Fruit fly (Drosophila melanogaster) whole organism, embryonic: ENCODE results near the gene CG17327.

Experiments
- B-H1 ChIP-seq: fragments of 200-800 bp; sonication (Bioruptor generic); IDR thresholded peaks from 3 replicates; pipeline ENCODE4 v1.3.6; 2022; ENCODE audit warnings: missing biosample characterization, missing genetic modification characterization
- CG1024 ChIP-seq: fragments of 200-800 bp; sonication (Bioruptor generic); IDR thresholded peaks from 2 replicates; pipeline ENCODE4 v1.3.6; 2022; ENCODE audit warnings: missing biosample characterization, missing genetic modification characterization
- CG11093 ChIP-seq: fragments of 200-800 bp; sonication (Bioruptor generic); IDR thresholded peaks from 3 replicates; pipeline ENCODE4 v1.3.6; 2022; ENCODE audit warnings: missing biosample characterization, missing genetic modification characterization
- CG11560 ChIP-seq: fragments of 200-800 bp; sonication (Bioruptor generic); IDR thresholded peaks from 3 replicates; pipeline ENCODE4 v1.3.6; 2022; ENCODE audit warnings: missing biosample characterization, missing genetic modification characterization
- CG12391 ChIP-seq: fragments of 200-800 bp; sonication (Bioruptor generic); optimal IDR thresholded peaks from 3 replicates; lab custom pipeline; 2018; ENCODE audit warnings: missing biosample characterization, mild to moderate bottlenecking, missing genetic modification characterization, moderate library complexity
- CG12769 ChIP-seq: fragments of 200-800 bp; sonication (Bioruptor generic); optimal IDR thresholded peaks from 2 replicates; lab custom pipeline; 2019; ENCODE audit warnings: missing biosample characterization, mild to moderate bottlenecking, missing genetic modification characterization, moderate library complexity
- CG13424 ChIP-seq: fragments of 200-800 bp; sonication (Bioruptor generic); optimal IDR thresholded peaks from 2 replicates; lab custom pipeline; 2019; ENCODE audit warnings: missing biosample characterization, mild to moderate bottlenecking, missing genetic modification characterization, moderate library complexity
- CG14014 ChIP-seq: fragments of 200-800 bp; sonication (Bioruptor generic); IDR thresholded peaks from 2 replicates; pipeline ENCODE4 v1.3.6; 2022; ENCODE audit warnings: missing biosample characterization, missing genetic modification characterization
- CG14441 ChIP-seq: fragments of 200-800 bp; sonication (Bioruptor generic); IDR thresholded peaks from 2 replicates; pipeline ENCODE4 v1.3.6; 2022; ENCODE audit warnings: missing biosample characterization, missing genetic modification characterization
- CG1603 ChIP-seq: fragments of 200-800 bp; sonication (Bioruptor generic); optimal IDR thresholded peaks from 2 replicates; lab custom pipeline; 2019; ENCODE audit warnings: missing biosample characterization, mild to moderate bottlenecking, missing genetic modification characterization, moderate library complexity
- CG2129 ChIP-seq: fragments of 200-800 bp; sonication (Bioruptor generic); IDR thresholded peaks from 2 replicates; pipeline ENCODE4 v1.3.6; 2022; ENCODE audit warnings: missing biosample characterization, missing genetic modification characterization; ENCODE audit not compliant: partially characterized antibody
- CG2712 ChIP-seq: fragments of 200-800 bp; optimal IDR thresholded peaks from 3 replicates; lab custom pipeline; 2019; ENCODE audit warnings: missing biosample characterization, mild to moderate bottlenecking, missing genetic modification characterization, moderate library complexity
- CG32767 ChIP-seq: fragments of 200-800 bp; sonication (Bioruptor generic); IDR thresholded peaks from 2 replicates; pipeline ENCODE4 v1.3.6; 2022; ENCODE audit warnings: missing biosample characterization, missing genetic modification characterization
- CG34422 ChIP-seq: fragments of 200-800 bp; sonication (Bioruptor generic); IDR thresholded peaks from 3 replicates; pipeline ENCODE4 v1.3.6; 2022; ENCODE audit warnings: missing biosample characterization, missing genetic modification characterization
- CG3726 ChIP-seq: fragments of 200-800 bp; sonication (Bioruptor generic); IDR thresholded peaks from 3 replicates; pipeline ENCODE4, ENCODE4 v1.3.6; 2022; ENCODE audit warnings: missing biosample characterization, missing genetic modification characterization
- CG4424 ChIP-seq: fragments of 200-800 bp; sonication (Bioruptor generic); optimal IDR thresholded peaks from 3 replicates; lab custom pipeline; 2016; ENCODE audit warnings: missing biosample characterization, missing genetic modification characterization
- CG4707 ChIP-seq: fragments of 200-800 bp; sonication (Bioruptor generic); optimal IDR thresholded peaks from 2 replicates; lab custom pipeline; 2018; ENCODE audit warnings: missing biosample characterization, mild to moderate bottlenecking, missing genetic modification characterization, moderate library complexity
- CG5245 ChIP-seq: fragments of 200-800 bp; sonication (Bioruptor generic); optimal IDR thresholded peaks from 3 replicates; lab custom pipeline; 2016; ENCODE audit warnings: missing biosample characterization, missing genetic modification characterization
- CG6272 ChIP-seq: fragments of 200-800 bp; sonication (Bioruptor generic); IDR thresholded peaks from 2 replicates; pipeline ENCODE4 v1.3.6; 2022; ENCODE audit warnings: missing biosample characterization, missing genetic modification characterization
- CG6813 ChIP-seq: fragments of 200-800 bp; sonication (Bioruptor generic); optimal IDR thresholded peaks from 2 replicates; lab custom pipeline; 2017; ENCODE audit warnings: missing biosample characterization, missing genetic modification characterization, mild to moderate bottlenecking, moderate library complexity, missing genetic modification reagents
- CG7271 ChIP-seq: fragments of 200-800 bp; sonication (Bioruptor generic); optimal IDR thresholded peaks from 2 replicates; lab custom pipeline; 2018; ENCODE audit warnings: missing biosample characterization, mild to moderate bottlenecking, missing genetic modification characterization, moderate library complexity
- Dad ChIP-seq: fragments of 200-800 bp; sonication (Bioruptor generic); optimal IDR thresholded peaks from 3 replicates; lab custom pipeline; 2016; ENCODE audit warnings: missing biosample characterization, missing genetic modification characterization
- Dip2 ChIP-seq: fragments of 200-800 bp; sonication (Bioruptor generic); IDR thresholded peaks from 2 replicates; pipeline ENCODE4 v1.3.6; 2022; ENCODE audit warnings: missing biosample characterization, missing genetic modification characterization
- Drgx ChIP-seq: fragments of 200-800 bp; sonication (Bioruptor generic); IDR thresholded peaks from 2 replicates; pipeline ENCODE4 v1.3.6; 2022; ENCODE audit warnings: missing biosample characterization, missing genetic modification characterization
- HmgZ ChIP-seq: fragments of 200-800 bp; sonication (Bioruptor generic); optimal IDR thresholded peaks from 2 replicates; lab custom pipeline; 2018; ENCODE audit warnings: missing biosample characterization, mild to moderate bottlenecking, missing genetic modification characterization
- Hmr ChIP-seq: fragments of 200-800 bp; sonication (Bioruptor generic); optimal IDR thresholded peaks from 3 replicates; lab custom pipeline; 2017; ENCODE audit warnings: mild to moderate bottlenecking, missing biosample characterization, missing genetic modification reagents, missing genetic modification characterization
- Med ChIP-seq: fragments of 200-800 bp; sonication (Bioruptor generic); peaks from one replicate; lab custom pipeline; 2016; ENCODE audit warnings: missing biosample characterization, missing genetic modification characterization, mild to moderate bottlenecking, inconsistent platforms, moderate library complexity
- Nf-YA ChIP-seq: fragments of 200-800 bp; sonication (Bioruptor generic); IDR thresholded peaks from 2 replicates; pipeline ENCODE4 v1.3.6; 2022; ENCODE audit warnings: missing biosample characterization, missing genetic modification characterization
- Side ChIP-seq: fragments of 200-800 bp; sonication (Bioruptor generic); optimal IDR thresholded peaks from 2 replicates; lab custom pipeline; 2016; ENCODE audit warnings: missing biosample characterization, missing genetic modification characterization
- Sox102F ChIP-seq: fragments of 200-800 bp; sonication (Bioruptor generic); optimal IDR thresholded peaks from 2 replicates; lab custom pipeline; 2018; ENCODE audit warnings: missing biosample characterization, mild to moderate bottlenecking, missing genetic modification characterization, moderate library complexity
- Spps ChIP-seq: fragments of 200-800 bp; sonication (Bioruptor generic); optimal IDR thresholded peaks from 2 replicates; lab custom pipeline; 2018; ENCODE audit warnings: missing biosample characterization, mild to moderate bottlenecking, missing genetic modification characterization
- Trl ChIP-seq, 3 experiments: fragments of >200 bp in 2 of 3; fragments of 200-800 bp in 1 of 3; sonication (Bioruptor generic) in 1 of 3; optimal IDR thresholded peaks; 2 replicates in 1 of 3; 3 replicates in 2 of 3; lab custom pipeline; 2016 to 2017; ENCODE audit warnings: missing biosample characterization in 1 of 3, missing genetic modification characterization in 1 of 3
- Vsx1 ChIP-seq: fragments of 200-800 bp; sonication (Bioruptor generic); optimal IDR thresholded peaks from 2 replicates; lab custom pipeline; 2017; ENCODE audit warnings: missing biosample characterization, mild to moderate bottlenecking, missing genetic modification characterization, missing genetic modification reagents
- abd-A ChIP-seq: fragments of 200-800 bp; sonication (Bioruptor generic); optimal IDR thresholded peaks from 3 replicates; lab custom pipeline; 2019; ENCODE audit warnings: missing biosample characterization, mild to moderate bottlenecking, missing genetic modification characterization, moderate library complexity
- aop ChIP-seq: fragments of 200-800 bp; sonication (Bioruptor generic); IDR thresholded peaks from 2 replicates; pipeline ENCODE4 v1.3.6; 2022; ENCODE audit warnings: missing biosample characterization, missing genetic modification characterization
- bigmax ChIP-seq: fragments of 200-800 bp; sonication (Bioruptor generic); optimal IDR thresholded peaks from 2 replicates; lab custom pipeline; 2018; ENCODE audit warnings: missing biosample characterization, mild to moderate bottlenecking, missing genetic modification characterization
- cad ChIP-seq: fragments of >200 bp; optimal IDR thresholded peaks from 2 replicates; lab custom pipeline; 2017; ENCODE audit warnings: missing biosample characterization, missing genetic modification characterization
- dati ChIP-seq: fragments of 200-800 bp; sonication (Bioruptor generic); IDR thresholded peaks from 2 replicates; pipeline ENCODE4 v1.3.6; 2022; ENCODE audit warnings: missing biosample characterization, missing genetic modification characterization
- fd3F ChIP-seq: fragments of 200-800 bp; sonication (Bioruptor generic); optimal IDR thresholded peaks from 2 replicates; lab custom pipeline; 2018; ENCODE audit warnings: missing biosample characterization, mild to moderate bottlenecking, missing genetic modification characterization, moderate library complexity
- jigr1 ChIP-seq: fragments of 200-800 bp; sonication (Bioruptor generic); IDR thresholded peaks from 3 replicates; pipeline ENCODE4 v1.3.6; 2022; ENCODE audit warnings: missing biosample characterization, missing genetic modification characterization
- luna ChIP-seq: fragments of 200-800 bp; sonication (Bioruptor generic); optimal IDR thresholded peaks from 2 replicates; lab custom pipeline; 2016; ENCODE audit warnings: missing biosample characterization, missing genetic modification characterization
- mam ChIP-seq: fragments of 200-800 bp; sonication (Bioruptor generic); optimal IDR thresholded peaks from 3 replicates; lab custom pipeline; 2016; ENCODE audit warnings: missing biosample characterization, missing genetic modification characterization
- pros ChIP-seq: fragments of 200-800 bp; sonication (Bioruptor generic); optimal IDR thresholded peaks from 3 replicates; lab custom pipeline; 2019; ENCODE audit warnings: missing biosample characterization, mild to moderate bottlenecking, missing genetic modification characterization, moderate library complexity
- rib ChIP-seq: fragments of 200-800 bp; sonication (Bioruptor generic); IDR thresholded peaks from 2 replicates; pipeline ENCODE4 v1.3.6; 2022; ENCODE audit warnings: missing biosample characterization, missing genetic modification characterization
- slbo ChIP-seq: fragments of 200-800 bp; sonication (Bioruptor generic); IDR thresholded peaks from 2 replicates; pipeline ENCODE4 v1.3.6; 2022; ENCODE audit warnings: missing biosample characterization, missing genetic modification characterization
- tll ChIP-seq, 2 experiments: fragments of 200-800 bp in 1 of 2; fragments of >200 bp in 1 of 2; sonication (Bioruptor generic) in 1 of 2; optimal IDR thresholded peaks; 2 replicates each; lab custom pipeline; 2017 to 2019; ENCODE audit warnings: missing biosample characterization in 2 of 2, missing genetic modification characterization in 2 of 2, mild to moderate bottlenecking in 1 of 2, moderate library complexity in 1 of 2
- tna ChIP-seq: fragments of 200-800 bp; sonication (Bioruptor generic); IDR thresholded peaks from 2 replicates; pipeline ENCODE4 v1.3.6; 2022; ENCODE audit warnings: missing biosample characterization, missing genetic modification characterization; ENCODE audit not compliant: partially characterized antibody
- wek ChIP-seq: fragments of 200-800 bp; sonication (Bioruptor generic); optimal IDR thresholded peaks from 3 replicates; lab custom pipeline; 2018; ENCODE audit warnings: missing biosample characterization, mild to moderate bottlenecking, missing genetic modification characterization, moderate library complexity
- wor ChIP-seq: fragments of 200-800 bp; sonication (Bioruptor generic); IDR thresholded peaks from 2 replicates; pipeline ENCODE4 v1.3.6; 2022; ENCODE audit warnings: missing biosample characterization, missing genetic modification characterization

The CG17327 gene

dm6 chr3R:13030257-13031173, 33.0 kb upstream of the CG17327 start, which contains the start of the genes CG46281 and CG46280 (continued):
- TF ChIP-seq CG34422 (GFP tag; lab: Robert Waterston, UW) (no peak), CG12391 (tag; lab: Kevin White, UChicago) (no peak), CG6272 (GFP tag; lab: Robert Waterston, UW) (no peak), Trl (optimal IDR thresholded peaks at IDR 0.05; lab: Kevin White, UChicago) (no peak), Trl (GFP tag; optimal IDR thresholded peaks at IDR 0.05; lab: Kevin White, UChicago) (peak; percentile 37), Med (GFP tag; lab: Kevin White, UChicago) (peak; percentile 95), bigmax (GFP tag; lab: Kevin White, UChicago) (no peak), B-H1 (GFP tag; lab: Robert Waterston, UW) (no peak), fd3F (GFP tag; lab: Kevin White, UChicago) (no peak), CG3726 (GFP tag; lab: Robert Waterston, UW) (no peak), CG6813 (GFP tag; lab: Kevin White, UChicago) (no peak), CG4707 (GFP tag; lab: Kevin White, UChicago) (no peak), pros (GFP tag; lab: Kevin White, UChicago) (no peak), cad (GFP tag; lab: Kevin White, UChicago) (no peak), CG1603 (tag; lab: Kevin White, UChicago) (no peak), CG14014 (GFP tag; lab: Robert Waterston, UW) (no peak), Drgx (GFP tag; lab: Robert Waterston, UW) (no peak), Dad (GFP tag; lab: Kevin White, UChicago) (peak; percentile 12), jigr1 (GFP tag; lab: Robert Waterston, UW) (no peak), CG1024 (GFP tag; lab: Robert Waterston, UW) (no peak), CG11560 (tag; lab: Robert Waterston, UW) (no peak), aop (GFP tag; lab: Robert Waterston, UW) (no peak), Dip2 (GFP tag; lab: Robert Waterston, UW) (no peak), HmgZ (peak; percentile 35), CG32767 (no peak), tna (no peak), abd-A (tag; lab: Kevin White, UChicago) (no peak), CG11093 (no peak), dati (no peak), rib (GFP tag; lab: Robert Waterston, UW) (no peak), slbo (GFP tag; lab: Robert Waterston, UW) (no peak), Spps (tag; lab: Kevin White, UChicago) (no peak), CG2712 (tag; lab: Kevin White, UChicago) (no peak), Side (GFP tag; lab: Kevin White, UChicago) (peak; percentile 29), CG2129 (no peak), tll (GFP tag; optimal IDR thresholded peaks at IDR 0.05; lab: Kevin White, UChicago) (peak in 1 of 2 experiments; percentile 68), Hmr (no peak), CG7271 (no peak), Nf-YA (GFP tag; lab: Robert Waterston, UW) (no peak), wor (GFP tag; lab: Robert Waterston, UW) (no peak), Vsx1 (GFP tag; lab: Kevin White, UChicago) (no peak), Sox102F (GFP tag; lab: Kevin White, UChicago) (no peak), CG5245 (GFP tag; lab: Kevin White, UChicago) (no peak), mam (GFP tag; lab: Kevin White, UChicago) (peak; percentile 37), wek (GFP tag; lab: Kevin White, UChicago) (peak; percentile 93), CG13424 (tag; lab: Kevin White, UChicago) (peak; percentile 27), CG4424 (GFP tag; lab: Kevin White, UChicago) (peak; percentile 20), CG14441 (GFP tag; lab: Robert Waterston, UW) (no peak), luna (GFP tag; lab: Kevin White, UChicago) (no peak), CG12769 (tag; lab: Kevin White, UChicago) (no peak)
